Worm (Caenorhabditis elegans): Measurements from ENCODE around the gene flp-11.

ce11 chrX:4662964-4663684, 14.8 kb downstream of the flp-11 start:
- no peak for TF ChIP-seq ama-1 (optimal IDR thresholded peaks at IDR 0.05)
- TF ChIP-seq F13C5.2 (tag; optimal IDR thresholded peaks at IDR 0.05): no peak
- no peak for TF ChIP-seq ets-7 (tag; optimal IDR thresholded peaks at IDR 0.05)
- TF ChIP-seq pes-1 (GFP tag; IDR thresholded peaks at IDR 0.05): no peak
- TF ChIP-seq sea-1 (GFP tag; conservative IDR thresholded peaks at IDR 0.05): no peak
- TF ChIP-seq hmg-4 (GFP tag; optimal IDR thresholded peaks at IDR 0.05): no peak
- TF ChIP-seq B0310.2 (tag; optimal IDR thresholded peaks at IDR 0.05): no peak
